Worm (Caenorhabditis elegans) whole organism, young adult: ENCODE measurements around the gene Y67D2.2.

ENCODE experiments used
- B0035.1 ChIP-seq: sonication (generic microtip); optimal IDR thresholded peaks from 2 replicates; lab custom pipeline; 2016; ENCODE audit warnings: missing genetic modification characterization, mild to moderate bottlenecking, missing compliant biosample characterization, missing genotype, missing genetic modification reagents
- B0336.3 ChIP-seq: fragments of 200-800 bp; sonication (Bioruptor generic); IDR thresholded peaks from 2 replicates; pipeline ENCODE4 v1.3.6; 2022; ENCODE audit warnings: missing genetic modification characterization, missing compliant biosample characterization
- C17E4.6 ChIP-seq: fragments of 200-800 bp; sonication (Bioruptor generic); IDR thresholded peaks from 2 replicates; pipeline ENCODE4 v1.3.6; 2022; ENCODE audit warnings: missing genetic modification reagents, missing genetic modification characterization, missing compliant biosample characterization
- F23B12.7 ChIP-seq: sonication (generic microtip); optimal IDR thresholded peaks from 2 replicates; lab custom pipeline; 2017; ENCODE audit warnings: missing genetic modification characterization, mild to moderate bottlenecking, missing compliant biosample characterization, antibody characterized with exemption, moderate library complexity; ENCODE audit not compliant: insufficient read depth
- F37B4.10 ChIP-seq: fragments of 200-800 bp; sonication (Bioruptor generic); IDR thresholded peaks from 2 replicates; pipeline ENCODE4 v1.3.6; 2022; ENCODE audit warnings: missing genetic modification characterization, missing compliant biosample characterization
- F52B5.7 ChIP-seq: sonication (generic microtip); optimal IDR thresholded peaks from 2 replicates; lab custom pipeline; 2016; ENCODE audit warnings: mild to moderate bottlenecking, missing genetic modification characterization, missing compliant biosample characterization
- K11D2.4 ChIP-seq: fragments of 200-800 bp; sonication (Bioruptor generic); IDR thresholded peaks from 2 replicates; pipeline ENCODE4 v1.3.6; 2022; ENCODE audit warnings: missing genetic modification reagents, missing genetic modification characterization, missing compliant biosample characterization
- T07F8.4 ChIP-seq: sonication (generic microtip); optimal IDR thresholded peaks from 2 replicates; lab custom pipeline; 2016; ENCODE audit warnings: mild to moderate bottlenecking, missing genetic modification characterization, moderate library complexity, missing compliant biosample characterization
- Y53G8AR.9 ChIP-seq: fragments of 200-800 bp; sonication (Bioruptor generic); conservative IDR thresholded peaks from 2 replicates; pipeline ENCODE4 v1.3.6; 2022; ENCODE audit warnings: missing genetic modification reagents, missing genetic modification characterization, missing compliant biosample characterization
- ama-1 ChIP-seq, 3 experiments: fragments of 150-350 bp in 1 of 3; sonication (generic microtip) in 2 of 3; optimal IDR thresholded peaks; 2 replicates each; lab custom pipeline; 2014 to 2018; ENCODE audit warnings: missing biosample characterization in 2 of 3, missing genetic modification characterization in 2 of 3, missing genetic modification reagents in 2 of 3
- atf-7 ChIP-seq: sonication (generic microtip); optimal IDR thresholded peaks from 2 replicates; lab custom pipeline; 2017; ENCODE audit warnings: mild to moderate bottlenecking, missing genetic modification characterization, missing compliant biosample characterization
- attf-5 ChIP-seq: fragments of 200-800 bp; sonication (Bioruptor generic); optimal IDR thresholded peaks from 2 replicates; lab custom pipeline; 2018; ENCODE audit warnings: mild to moderate bottlenecking, missing genetic modification characterization, missing compliant biosample characterization
- bed-1 ChIP-seq: fragments of 200-800 bp; sonication (Bioruptor generic); IDR thresholded peaks from 2 replicates; pipeline ENCODE4 v1.3.6; 2022; ENCODE audit warnings: missing genetic modification reagents, missing genetic modification characterization, missing compliant biosample characterization
- cebp-1 ChIP-seq, 2 experiments: fragments of 200-800 bp in 1 of 2; sonication (Bioruptor generic) in 1 of 2; sonication (generic microtip) in 1 of 2; IDR thresholded peaks in 1 of 2; optimal IDR thresholded peaks in 1 of 2; 2 replicates each; pipeline versions ENCODE4 v1.3.6 to Lab custom; 2017 to 2022; ENCODE audit warnings: missing compliant biosample characterization in 2 of 2, missing genetic modification characterization in 2 of 2, mild to moderate bottlenecking in 1 of 2, missing genetic modification reagents in 1 of 2, moderate library complexity in 1 of 2
- ceh-40 ChIP-seq: fragments of 200-800 bp; sonication (Bioruptor generic); IDR thresholded peaks from 2 replicates; pipeline ENCODE4 v1.3.6; 2022; ENCODE audit warnings: missing genetic modification characterization, missing compliant biosample characterization
- ceh-79 ChIP-seq: sonication (generic microtip); optimal IDR thresholded peaks from 2 replicates; lab custom pipeline; 2017; ENCODE audit warnings: mild to moderate bottlenecking, missing genetic modification characterization, missing compliant biosample characterization
- dpl-1 ChIP-seq: fragments of 150-350 bp; optimal IDR thresholded peaks from 2 replicates; lab custom pipeline; 2014; ENCODE audit warnings: missing biosample characterization, missing genetic modification reagents, missing genetic modification characterization
- egl-18 ChIP-seq: fragments of 200-800 bp; sonication (Bioruptor generic); IDR thresholded peaks from 2 replicates; pipeline ENCODE4 v1.3.6; 2022; ENCODE audit warnings: missing genetic modification reagents, missing genetic modification characterization, missing compliant biosample characterization
- egl-44 ChIP-seq: fragments of 200-800 bp; sonication (Bioruptor generic); IDR thresholded peaks from 2 replicates; pipeline ENCODE4 v1.3.6; 2022; ENCODE audit warnings: missing genetic modification reagents, missing genetic modification characterization, missing compliant biosample characterization
- egrh-3 ChIP-seq: fragments of 200-800 bp; sonication (Bioruptor generic); IDR thresholded peaks from 2 replicates; pipeline ENCODE4 v1.3.6; 2022; ENCODE audit warnings: missing genetic modification reagents, missing genetic modification characterization, missing compliant biosample characterization
- fkh-3 ChIP-seq: sonication (generic microtip); optimal IDR thresholded peaks from 2 replicates; lab custom pipeline; 2016; ENCODE audit warnings: mild to moderate bottlenecking, missing genetic modification characterization, missing compliant biosample characterization
- gei-17 ChIP-seq: fragments of 200-800 bp; sonication (Bioruptor generic); optimal IDR thresholded peaks from 2 replicates; lab custom pipeline; 2018; ENCODE audit warnings: mild to moderate bottlenecking, missing genetic modification characterization, missing compliant biosample characterization
- him-1 ChIP-seq: sonication (generic microtip); optimal IDR thresholded peaks from 2 replicates; lab custom pipeline; 2016; ENCODE audit warnings: missing genotype, missing genetic modification reagents, missing genetic modification characterization, missing compliant biosample characterization
- hmg-1.2 ChIP-seq: fragments of 200-800 bp; sonication (Bioruptor generic); IDR thresholded peaks from 2 replicates; pipeline ENCODE4 v1.3.6; 2022; ENCODE audit warnings: missing genetic modification reagents, missing genetic modification characterization, missing compliant biosample characterization
- hmg-20 ChIP-seq: fragments of 200-800 bp; sonication (Bioruptor generic); IDR thresholded peaks from 2 replicates; pipeline ENCODE4 v1.3.6; 2022; ENCODE audit warnings: missing genetic modification reagents, missing genetic modification characterization, missing compliant biosample characterization
- lag-1 ChIP-seq: fragments of 200-800 bp; sonication (Bioruptor generic); IDR thresholded peaks from 2 replicates; pipeline ENCODE4 v1.3.6; 2022; ENCODE audit warnings: missing genetic modification reagents, missing genetic modification characterization, missing compliant biosample characterization
- let-607 ChIP-seq, 2 experiments: fragments of 200-800 bp in 1 of 2; sonication (Bioruptor generic) in 1 of 2; sonication (generic microtip) in 1 of 2; optimal IDR thresholded peaks; 2 replicates each; lab custom pipeline; 2016 to 2018; ENCODE audit warnings: mild to moderate bottlenecking in 2 of 2, missing compliant biosample characterization in 2 of 2, missing genetic modification characterization in 2 of 2, moderate library complexity in 2 of 2, missing genotype in 1 of 2
- lin-26 ChIP-seq: fragments of 200-800 bp; sonication (Bioruptor generic); IDR thresholded peaks from 2 replicates; pipeline ENCODE4 v1.3.6; 2022; ENCODE audit warnings: missing genetic modification reagents, missing genetic modification characterization, missing compliant biosample characterization
- lsy-27 ChIP-seq: sonication (generic microtip); optimal IDR thresholded peaks from 2 replicates; lab custom pipeline; 2017; ENCODE audit warnings: missing genetic modification characterization, mild to moderate bottlenecking, missing compliant biosample characterization, antibody characterized with exemption, missing genotype, borderline replicate concordance; ENCODE audit not compliant: insufficient read depth
- madf-10 ChIP-seq: sonication (generic microtip); optimal IDR thresholded peaks from 2 replicates; lab custom pipeline; 2016; ENCODE audit warnings: mild to moderate bottlenecking, missing genetic modification characterization, missing compliant biosample characterization
- mcd-1 ChIP-seq: fragments of 200-800 bp; sonication (Bioruptor generic); IDR thresholded peaks from 2 replicates; pipeline ENCODE4 v1.3.6; 2022; ENCODE audit warnings: missing genetic modification reagents, missing genetic modification characterization, missing compliant biosample characterization
- mxl-1 ChIP-seq: sonication (generic microtip); optimal IDR thresholded peaks from 2 replicates; lab custom pipeline; 2016; ENCODE audit warnings: missing genetic modification characterization, missing compliant biosample characterization
- nhr-80 ChIP-seq: sonication (generic microtip); optimal IDR thresholded peaks from 2 replicates; lab custom pipeline; 2016; ENCODE audit warnings: missing genetic modification characterization, missing compliant biosample characterization
- pha-4 ChIP-seq: fragments of 150-350 bp; sonication (generic microtip); optimal IDR thresholded peaks from 2 replicates; lab custom pipeline; 2014; ENCODE audit warnings: missing biosample characterization, missing genetic modification reagents, missing genetic modification characterization
- sdz-38 ChIP-seq: sonication (generic microtip); optimal IDR thresholded peaks from 2 replicates; lab custom pipeline; 2016; ENCODE audit warnings: missing genotype, missing genetic modification characterization, missing compliant biosample characterization
- snpc-1.1 ChIP-seq: sonication (generic microtip); optimal IDR thresholded peaks from 2 replicates; lab custom pipeline; 2017; ENCODE audit warnings: missing genetic modification characterization, mild to moderate bottlenecking, missing compliant biosample characterization, antibody characterized with exemption, moderate library complexity, missing genotype, missing genetic modification reagents; ENCODE audit not compliant: insufficient read depth
- snpc-3.4 ChIP-seq: sonication (generic microtip); optimal IDR thresholded peaks from 2 replicates; lab custom pipeline; 2017; ENCODE audit warnings: missing genetic modification characterization, mild to moderate bottlenecking, missing compliant biosample characterization, antibody characterized with exemption, moderate library complexity, missing genotype, missing genetic modification reagents
- snpc-4 ChIP-seq, 5 experiments: fragments of 150-350 bp in 1 of 5; sonication (generic microtip) in 4 of 5; optimal IDR thresholded peaks; 2 replicates each; lab custom pipeline; 2014 to 2018; ENCODE audit warnings: missing genetic modification characterization in 5 of 5, missing biosample characterization in 3 of 5, antibody characterized with exemption in 2 of 5, mild to moderate bottlenecking in 2 of 5, missing compliant biosample characterization in 2 of 5, missing genotype in 2 of 5, moderate library complexity in 2 of 5, missing genetic modification reagents in 1 of 5
- somi-1 ChIP-seq: fragments of 200-800 bp; sonication (Bioruptor generic); optimal IDR thresholded peaks from 2 replicates; lab custom pipeline; 2018; ENCODE audit warnings: mild to moderate bottlenecking, missing genetic modification characterization, missing compliant biosample characterization
- sptf-2 ChIP-seq: fragments of 200-800 bp; sonication (Bioruptor generic); optimal IDR thresholded peaks from 2 replicates; lab custom pipeline; 2018; ENCODE audit warnings: mild to moderate bottlenecking, missing genetic modification characterization, missing compliant biosample characterization
- zim-3 ChIP-seq: sonication (generic microtip); optimal IDR thresholded peaks from 2 replicates; lab custom pipeline; 2017; ENCODE audit warnings: mild to moderate bottlenecking, missing genetic modification characterization, moderate library complexity, missing compliant biosample characterization
- ztf-18 ChIP-seq: sonication (generic microtip); optimal IDR thresholded peaks from 2 replicates; lab custom pipeline; 2016; ENCODE audit warnings: missing genotype, mild to moderate bottlenecking, missing genetic modification characterization, missing compliant biosample characterization
- ztf-22 ChIP-seq: fragments of 200-800 bp; sonication (Bioruptor generic); optimal IDR thresholded peaks from 2 replicates; lab custom pipeline; 2018; ENCODE audit warnings: mild to moderate bottlenecking, missing genetic modification characterization, moderate library complexity, missing compliant biosample characterization
- ztf-25 ChIP-seq: fragments of 200-800 bp; sonication (Bioruptor generic); IDR thresholded peaks from 2 replicates; pipeline ENCODE4 v1.3.6; 2022; ENCODE audit warnings: missing genetic modification reagents, missing genetic modification characterization, missing compliant biosample characterization
- ztf-3 ChIP-seq: fragments of 200-800 bp; sonication (Bioruptor generic); optimal IDR thresholded peaks from 2 replicates; lab custom pipeline; 2018; ENCODE audit warnings: mild to moderate bottlenecking, missing genetic modification characterization, missing compliant biosample characterization
- ztf-6 ChIP-seq: fragments of 200-800 bp; sonication (Bioruptor generic); IDR thresholded peaks from 2 replicates; pipeline ENCODE4 v1.3.6; 2022; ENCODE audit warnings: missing genetic modification reagents, missing genetic modification characterization, missing compliant biosample characterization

The Y67D2.2 gene

DNA sequence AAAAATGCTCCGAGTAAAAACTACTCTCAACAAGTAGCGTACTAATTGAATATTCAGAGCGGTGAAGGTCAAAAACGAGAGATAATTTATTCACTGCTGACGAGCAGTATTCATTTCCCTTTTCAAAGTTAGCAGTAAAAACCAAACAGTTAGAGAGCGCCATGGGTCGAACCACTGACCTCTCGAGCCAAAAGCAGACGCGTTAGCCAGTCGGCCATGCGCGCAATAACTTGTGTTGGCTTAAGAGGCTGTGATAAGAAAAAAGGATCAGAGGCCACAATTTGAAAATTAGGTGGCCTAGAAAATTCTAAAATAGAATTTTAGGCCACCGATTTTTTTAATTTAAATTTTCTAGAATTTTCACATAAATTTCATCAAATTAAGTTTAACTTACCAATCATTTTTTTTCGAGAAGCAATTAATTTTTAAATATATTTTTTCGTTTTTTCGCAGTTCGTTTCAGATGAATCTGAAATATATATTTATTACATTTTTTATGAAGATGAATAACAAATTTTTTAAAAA lies 42.1 kb downstream of the Y67D2.2 start, which contains the start of gene sms-3 (continued):
- TF ChIP-seq let-607 (tag; optimal IDR thresholded peaks at IDR 0.05; lab: Kevin White, UChicago) = peak in 1 of 2 experiments; percentile 1
- peak; percentile 67; the same call in 1 of the 2 replicates for TF ChIP-seq egl-44 (GFP tag; lab: Robert Waterston, UW)
- TF ChIP-seq F23B12.7 (tag; lab: Kevin White, UChicago) = peak; percentile 32
- TF ChIP-seq mcd-1 = peak; percentile 42; the same call in 1 of the 2 replicates
- TF ChIP-seq C17E4.6 = no peak
- TF ChIP-seq attf-5 (GFP tag; lab: Kevin White, UChicago) = peak; percentile 24
- TF ChIP-seq hmg-1.2 (GFP tag; lab: Robert Waterston, UW) = peak; percentile 55
- peak; percentile 85 for TF ChIP-seq lin-26 (GFP tag; lab: Robert Waterston, UW)
- TF ChIP-seq cebp-1 (GFP tag; IDR thresholded peaks at IDR 0.05; lab: Robert Waterston, UW) = 0 out of 2 replicates have a peak, but pooled peaks have one; percentile 32
- TF ChIP-seq cebp-1 (tag; optimal IDR thresholded peaks at IDR 0.05; lab: Kevin White, UChicago) = peak; percentile 52
- TF ChIP-seq ztf-25 (GFP tag; lab: Robert Waterston, UW) = peak; percentile 77; the same call in 1 of the 2 replicates
- peak; percentile 29 for TF ChIP-seq T07F8.4 (tag; lab: Kevin White, UChicago)
- TF ChIP-seq zim-3 (tag; lab: Kevin White, UChicago) = peak; percentile 13
- no peak for TF ChIP-seq egl-18
- TF ChIP-seq sptf-2 (GFP tag; lab: Kevin White, UChicago) = no peak
- no peak for TF ChIP-seq gei-17 (GFP tag; lab: Kevin White, UChicago)
- TF ChIP-seq nhr-80 (tag; lab: Kevin White, UChicago) = no peak
- TF ChIP-seq ama-1 (optimal IDR thresholded peaks at IDR 0.05; lab: Kevin White, UChicago) = no peak
- peak; percentile 41 to 72 for TF ChIP-seq ama-1 (GFP tag; optimal IDR thresholded peaks at IDR 0.05; lab: Kevin White, UChicago)
- TF ChIP-seq ztf-18 (tag; lab: Kevin White, UChicago) = peak; percentile 64
- TF ChIP-seq ztf-3 = no peak
- TF ChIP-seq madf-10 (tag; lab: Kevin White, UChicago) = peak; percentile 44
- no peak for TF ChIP-seq snpc-1.1 (tag; lab: Kevin White, UChicago)
- TF ChIP-seq hmg-20 (GFP tag; lab: Robert Waterston, UW) = no peak
- peak; percentile 24 for TF ChIP-seq B0035.1 (tag; lab: Kevin White, UChicago)
- TF ChIP-seq B0336.3 (GFP tag; lab: Robert Waterston, UW) = 0 out of 2 replicates have a peak, but pooled peaks have one; percentile 17
- TF ChIP-seq ztf-6 (GFP tag; lab: Robert Waterston, UW) = no peak
- peak; percentile 39; the same call in 1 of the 2 replicates for TF ChIP-seq ceh-40 (GFP tag; lab: Robert Waterston, UW)
- no peak for TF ChIP-seq atf-7 (tag; lab: Kevin White, UChicago)
- no peak for TF ChIP-seq F37B4.10 (GFP tag; lab: Robert Waterston, UW)
- no peak for TF ChIP-seq pha-4 (tag; lab: Kevin White, UChicago)
- TF ChIP-seq sdz-38 = no peak
- TF ChIP-seq lag-1 = no peak
- TF ChIP-seq egrh-3 = no peak
- peak; percentile 3 for TF ChIP-seq somi-1 (GFP tag; lab: Kevin White, UChicago)
- peak; percentile 71 for TF ChIP-seq him-1 (tag; lab: Kevin White, UChicago)
- TF ChIP-seq snpc-3.4 (tag; lab: Kevin White, UChicago) = peak; percentile 68
- no peak for TF ChIP-seq Y53G8AR.9
- peak; percentile 61 for TF ChIP-seq F52B5.7 (tag; lab: Kevin White, UChicago)
- TF ChIP-seq K11D2.4 (GFP tag; lab: Robert Waterston, UW) = no peak
- no peak for TF ChIP-seq bed-1
- TF ChIP-seq mxl-1 = peak; percentile 59
- TF ChIP-seq ceh-79 (tag; lab: Kevin White, UChicago) = no peak
- TF ChIP-seq snpc-4 (GFP tag; optimal IDR thresholded peaks at IDR 0.05; lab: Kevin White, UChicago) = peak; percentile 50
- peak in 1 of 4 experiments; percentile 13 for TF ChIP-seq snpc-4 (tag; optimal IDR thresholded peaks at IDR 0.05; lab: Kevin White, UChicago)
- TF ChIP-seq ztf-22 (GFP tag; lab: Kevin White, UChicago) = no peak
- TF ChIP-seq dpl-1 (GFP tag; lab: Kevin White, UChicago) = no peak
- TF ChIP-seq fkh-3 = peak; percentile 30
- no peak for TF ChIP-seq lsy-27 (tag; lab: Kevin White, UChicago)
